Worm (Caenorhabditis elegans) whole organism, L1 larva: ENCODE results near the gene dsc-1.

Experiments used
- C16A3.4 ChIP-seq: fragments of 150-350 bp; optimal IDR thresholded peaks from 2 replicates; lab custom pipeline; 2014; ENCODE audit warnings: missing biosample characterization, missing genetic modification characterization
- fos-1 ChIP-seq: fragments of 150-350 bp; optimal IDR thresholded peaks from 2 replicates; lab custom pipeline; 2014; ENCODE audit warnings: missing biosample characterization, missing genetic modification characterization
- nhr-12 ChIP-seq: sonication (generic microtip); optimal IDR thresholded peaks from 2 replicates; lab custom pipeline; 2017; ENCODE audit warnings: missing biosample characterization, missing genetic modification characterization
- ztf-4 ChIP-seq: fragments of 150-350 bp; optimal IDR thresholded peaks from 2 replicates; lab custom pipeline; 2014; ENCODE audit warnings: missing biosample characterization, missing genetic modification characterization

ce11 chrX:15027566-15027965, 7.1 kb downstream of the dsc-1 start:
- TF ChIP-seq C16A3.4 (tag; lab: Kevin White, UChicago) = no peak
- TF ChIP-seq nhr-12 (tag; lab: Kevin White, UChicago) = no peak
- no peak for TF ChIP-seq ztf-4 (tag; lab: Kevin White, UChicago)
- TF ChIP-seq fos-1 (tag; lab: Kevin White, UChicago) = no peak
